Fruit fly (Drosophila melanogaster) whole organism, adult: Measurements from ENCODE around the gene CtIP.

ENCODE experiments used
- CG14711 ChIP-seq: fragments of 200-800 bp; sonication (Bioruptor generic); optimal IDR thresholded peaks from 2 replicates; lab custom pipeline; 2018; ENCODE audit warnings: missing biosample characterization, mild to moderate bottlenecking, missing genetic modification characterization, moderate library complexity
- CG1620 ChIP-seq: fragments of 200-800 bp; sonication (Bioruptor generic); optimal IDR thresholded peaks from 2 replicates; lab custom pipeline; 2016; ENCODE audit warnings: missing biosample characterization, missing genetic modification characterization
- Crg-1 ChIP-seq: fragments of 200-800 bp; sonication (Bioruptor generic); optimal IDR thresholded peaks from 2 replicates; lab custom pipeline; 2016; ENCODE audit warnings: missing biosample characterization, missing genetic modification characterization
- Hr96 ChIP-seq: fragments of 200-800 bp; sonication (Bioruptor generic); optimal IDR thresholded peaks from 2 replicates; lab custom pipeline; 2016; ENCODE audit warnings: missing biosample characterization, missing genetic modification characterization
- cic ChIP-seq: fragments of 200-800 bp; sonication (Bioruptor generic); optimal IDR thresholded peaks from 2 replicates; lab custom pipeline; 2017; ENCODE audit warnings: missing biosample characterization, mild to moderate bottlenecking, missing genetic modification characterization, moderate library complexity
- kay ChIP-seq: fragments of 200-800 bp; sonication (Bioruptor generic); peaks from one replicate; lab custom pipeline; 2016; ENCODE audit warnings: missing biosample characterization, missing genetic modification characterization, borderline replicate concordance
- ovo ChIP-seq: fragments of 200-800 bp; sonication (Bioruptor generic); optimal IDR thresholded peaks from 2 replicates; lab custom pipeline; 2016; ENCODE audit warnings: missing biosample characterization, missing genetic modification characterization
- tj ChIP-seq: fragments of 200-800 bp; sonication (Bioruptor generic); optimal IDR thresholded peaks from 3 replicates; lab custom pipeline; 2017; ENCODE audit warnings: missing biosample characterization, mild to moderate bottlenecking, missing genetic modification characterization, moderate library complexity

DNA sequence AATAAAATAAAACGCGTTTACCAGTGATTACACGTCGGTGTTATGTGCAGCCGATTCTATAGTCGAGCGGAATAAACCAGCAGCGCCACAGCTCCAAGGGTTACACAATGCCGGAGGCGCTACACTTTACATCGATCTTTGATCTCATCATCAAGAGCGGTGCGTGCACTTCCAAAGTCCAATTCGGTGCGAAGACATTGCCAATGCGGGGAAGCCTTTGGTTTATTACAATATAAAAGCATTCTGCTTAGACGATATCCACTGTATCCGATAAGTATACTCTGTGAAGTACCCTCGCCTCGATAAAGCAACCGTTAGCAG lies 48.2 kb upstream of the CtIP start:
- no peak for TF ChIP-seq ovo (GFP tag; lab: Kevin White, UChicago)
- TF ChIP-seq Crg-1 (GFP tag; lab: Kevin White, UChicago) = no peak
- TF ChIP-seq tj (GFP tag; lab: Kevin White, UChicago) = no peak
- TF ChIP-seq CG1620 (GFP tag; lab: Kevin White, UChicago) = no peak
- TF ChIP-seq cic = no peak
- TF ChIP-seq CG14711 = no peak
- no peak for TF ChIP-seq kay (GFP tag; lab: Kevin White, UChicago)
- TF ChIP-seq Hr96 (GFP tag; lab: Kevin White, UChicago) = no peak
